Worm (Caenorhabditis elegans): ENCODE measurements around the gene F48E8.8.

F48E8.8 gene

DNA sequence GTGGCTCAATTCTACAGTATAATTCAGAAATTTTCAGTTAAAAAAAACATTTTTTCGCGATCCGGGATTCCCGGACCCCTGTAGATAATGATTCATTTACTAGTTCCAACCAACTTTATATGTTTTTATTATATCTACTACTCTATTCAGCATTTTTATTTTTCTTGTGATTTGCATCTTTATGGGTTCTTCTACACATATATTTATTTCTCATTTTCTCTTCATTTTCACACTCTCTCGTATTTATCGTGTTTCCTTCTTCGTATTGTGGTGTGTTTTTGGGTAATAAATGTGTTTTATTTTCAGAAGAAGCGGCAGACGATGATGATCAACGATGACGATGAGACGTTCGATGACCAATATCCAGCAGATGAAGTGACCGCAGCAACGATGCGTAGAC is 14.5 kb upstream of the F48E8.8 start, which contains the start of gene F48E8.2:
F48E8.2 (plus strand) TSS at position 301 of the 400 bp plus-strand sequence.
- TF ChIP-seq nhr-10 (tag; optimal IDR thresholded peaks at IDR 0.05), result no peak
- no peak for TF ChIP-seq elt-1 (tag; optimal IDR thresholded peaks at IDR 0.05)
- no peak for TF ChIP-seq nhr-23 (tag; optimal IDR thresholded peaks at IDR 0.05)

DNA sequence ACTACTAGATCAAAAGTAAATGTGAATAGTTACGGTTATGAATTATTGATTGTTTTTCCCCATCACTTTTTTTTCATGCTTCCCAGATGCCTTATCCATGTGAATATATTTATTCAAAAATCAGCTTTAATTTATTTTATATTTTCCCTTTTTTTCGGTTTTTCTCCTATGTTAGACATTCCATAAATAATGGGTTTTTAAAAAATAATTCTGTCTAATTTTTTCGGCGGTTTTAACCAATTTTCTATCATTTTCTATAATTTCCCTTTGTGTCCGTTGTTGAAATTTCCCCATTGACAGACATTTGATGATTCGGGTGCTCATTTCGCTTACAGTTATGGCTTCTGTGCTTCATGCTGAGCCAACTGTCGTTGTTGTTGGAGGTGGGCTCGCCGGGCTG is 11.5 kb upstream of the F48E8.8 start, which contains the start of gene F48E8.3:
F48E8.3 (plus strand) TSS at position 301 of the 400 bp plus-strand sequence.
- TF ChIP-seq mdl-1 (tag; optimal IDR thresholded peaks at IDR 0.05) (no peak), blmp-1 (tag; optimal IDR thresholded peaks at IDR 0.05; ENCODE audit: insufficient read depth) (no peak), ZK546.5 (tag; optimal IDR thresholded peaks at IDR 0.05) (no peak), nhr-11 (tag; optimal IDR thresholded peaks at IDR 0.05) (no peak), nhr-129 (tag; optimal IDR thresholded peaks at IDR 0.05) (no peak), F13H6.1 (tag; optimal IDR thresholded peaks at IDR 0.05) (no peak), ceh-16 (tag; optimal IDR thresholded peaks at IDR 0.05) (no peak), egl-27 (tag; optimal IDR thresholded peaks at IDR 0.05) (no peak), unc-62 (GFP tag; optimal IDR thresholded peaks at IDR 0.05) (no peak), mab-5 (tag; optimal IDR thresholded peaks at IDR 0.05) (no peak), nhr-77 (tag; optimal IDR thresholded peaks at IDR 0.05) (no peak), nhr-25 (tag; optimal IDR thresholded peaks at IDR 0.05) (no peak), lin-11 (tag; optimal IDR thresholded peaks at IDR 0.05) (no peak), elt-3 (tag; optimal IDR thresholded peaks at IDR 0.05) (no peak), elt-1 (tag; optimal IDR thresholded peaks at IDR 0.05) (no peak), C34F6.9 (tag; optimal IDR thresholded peaks at IDR 0.05) (no peak)

DNA sequence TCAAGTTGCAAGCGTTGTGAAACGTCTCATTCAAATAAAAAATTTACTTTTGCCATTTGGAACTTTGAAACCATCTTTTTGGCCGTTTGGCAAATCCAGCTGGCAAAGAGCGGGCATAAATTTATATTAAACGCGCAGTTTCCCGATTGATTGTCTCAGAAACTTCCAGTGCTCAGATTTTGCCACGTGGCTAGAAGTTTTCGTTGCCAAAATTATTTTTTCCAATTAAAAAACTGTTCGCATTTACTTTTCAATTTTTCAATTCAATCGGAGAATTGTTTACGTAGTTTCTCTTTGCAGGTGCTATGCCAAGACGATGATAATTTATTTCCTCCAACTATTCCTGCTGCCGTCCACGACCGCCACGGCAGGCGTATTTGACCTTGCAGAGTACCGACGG is 3.7 kb upstream of the F48E8.8 start, which contains the start of gene F48E8.4:
F48E8.4 (plus strand) TSS at position 301 of the 400 bp plus-strand sequence.
- TF ChIP-seq nhr-12 (tag; optimal IDR thresholded peaks at IDR 0.05) (no peak), nhr-25 (tag; optimal IDR thresholded peaks at IDR 0.05) (peak; percentile 54), lin-13 (GFP tag; optimal IDR thresholded peaks at IDR 0.05) (no peak), ceh-82 (tag; optimal IDR thresholded peaks at IDR 0.05) (no peak), ama-1 (optimal IDR thresholded peaks at IDR 0.05) (no peak), ztf-1 (GFP tag; conservative IDR thresholded peaks at IDR 0.05) (no peak)

DNA sequence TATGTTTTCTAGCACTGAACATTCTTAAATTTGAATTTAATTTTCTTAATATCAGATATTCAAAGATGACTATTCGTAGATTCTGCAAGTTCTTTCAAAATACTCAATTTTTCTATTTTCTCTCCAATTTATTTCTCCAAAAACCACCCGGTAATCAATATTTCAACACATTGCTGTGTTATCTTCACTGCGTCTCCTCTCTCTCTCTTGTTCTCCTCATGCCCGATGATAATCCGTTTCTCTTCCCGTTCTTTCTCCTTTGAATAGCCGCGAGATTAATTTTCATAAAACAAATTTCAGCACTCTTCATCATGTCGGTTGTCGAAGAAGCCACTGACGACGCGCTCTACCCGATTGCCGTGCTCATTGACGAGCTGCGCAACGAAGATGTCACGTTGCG is 818 bp upstream of the F48E8.8 start, which contains the start of gene paa-1:
paa-1 (plus strand) TSS at position 301 of the 400 bp plus-strand sequence.
- no peak for TF ChIP-seq ZK546.5 (tag; optimal IDR thresholded peaks at IDR 0.05)
- no peak for TF ChIP-seq peb-1 (tag; optimal IDR thresholded peaks at IDR 0.05)
- TF ChIP-seq C34F6.9 (tag; optimal IDR thresholded peaks at IDR 0.05), result no peak
- TF ChIP-seq elt-1 (tag; optimal IDR thresholded peaks at IDR 0.05), result no peak

DNA sequence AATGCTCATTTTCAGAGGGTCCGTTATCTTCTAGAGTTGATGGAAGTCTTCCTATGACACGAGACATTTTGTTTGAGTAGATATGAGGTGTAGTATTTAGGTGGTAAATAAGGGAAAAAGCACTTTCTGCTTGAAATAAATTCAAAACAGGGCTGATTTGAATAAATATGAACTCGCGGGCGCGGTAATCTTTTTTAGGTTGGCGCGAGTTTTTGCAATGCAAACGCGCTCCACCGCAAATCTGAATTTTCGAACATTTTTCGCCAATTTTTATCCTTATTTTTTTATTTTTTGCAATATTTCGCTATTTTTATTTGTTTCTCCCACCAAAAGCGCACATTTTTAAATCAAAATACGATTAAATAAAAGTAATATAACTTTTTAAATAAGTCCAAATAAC is 1.4 kb downstream of the F48E8.8 start, which contains the start of gene skpt-1:
skpt-1 (minus strand) TSS at position 219 of the 400 bp plus-strand sequence.
- TF ChIP-seq nhr-77 (tag; optimal IDR thresholded peaks at IDR 0.05) (no peak), ztf-11 (tag; optimal IDR thresholded peaks at IDR 0.05) (no peak), nhr-11 (tag; optimal IDR thresholded peaks at IDR 0.05) (no peak), gmeb-1 (tag; optimal IDR thresholded peaks at IDR 0.05) (peak; percentile 82), lin-11 (tag; optimal IDR thresholded peaks at IDR 0.05) (no peak), nhr-129 (tag; optimal IDR thresholded peaks at IDR 0.05) (peak; percentile 7), alr-1 (tag; optimal IDR thresholded peaks at IDR 0.05) (no peak), sma-3 (GFP tag; optimal IDR thresholded peaks at IDR 0.05) (no peak), nhr-23 (tag; optimal IDR thresholded peaks at IDR 0.05) (no peak), unc-55 (GFP tag; optimal IDR thresholded peaks at IDR 0.05) (peak; percentile 65), ama-1 (optimal IDR thresholded peaks at IDR 0.05) (no peak), lsy-2 (tag; optimal IDR thresholded peaks at IDR 0.05) (peak in 1 of 2 experiments; percentile 76), elt-1 (tag; optimal IDR thresholded peaks at IDR 0.05) (no peak), unc-62 (GFP tag; optimal IDR thresholded peaks at IDR 0.05) (no peak), sem-4 (tag; optimal IDR thresholded peaks at IDR 0.05) (no peak), nhr-237 (tag; optimal IDR thresholded peaks at IDR 0.05) (no peak), fos-1 (tag; optimal IDR thresholded peaks at IDR 0.05) (peak; percentile 9), C34F6.9 (tag; optimal IDR thresholded peaks at IDR 0.05) (peak; percentile 51)

Data from whole organism, L2 larva.